Worm (Caenorhabditis elegans): Measurements from ENCODE around the gene T25F10.4.

ce11 chrV:6732995-6733394, 29.3 kb downstream of the T25F10.4 start, which contains the start of gene grl-8:
- TF ChIP-seq pqm-1 (tag; optimal IDR thresholded peaks at IDR 0.05) (no peak), lin-15B (tag; optimal IDR thresholded peaks at IDR 0.05) (no peak), ama-1 (optimal IDR thresholded peaks at IDR 0.05) (no peak), ZK546.5 (tag; optimal IDR thresholded peaks at IDR 0.05) (no peak), sea-2 (GFP tag; optimal IDR thresholded peaks at IDR 0.05) (no peak), nhr-11 (tag; optimal IDR thresholded peaks at IDR 0.05) (no peak), snpc-4 (tag; optimal IDR thresholded peaks at IDR 0.05) (no peak), elt-3 (tag; optimal IDR thresholded peaks at IDR 0.05) (no peak)

Data from whole organism, L3 larva.